Worm (Caenorhabditis elegans) whole organism, L4/young adult: Measurements from ENCODE around the gene F52H2.1.

ENCODE experiments used
- W03F9.2 ChIP-seq: fragments of 150-350 bp; optimal IDR thresholded peaks from 2 replicates; lab custom pipeline; 2014; ENCODE audit warnings: missing biosample characterization, missing genetic modification characterization
- dao-5 ChIP-seq: sonication (generic microtip); optimal IDR thresholded peaks from 2 replicates; lab custom pipeline; 2016; ENCODE audit warnings: missing genotype, missing genetic modification characterization, moderate library complexity, missing compliant biosample characterization
- him-1 ChIP-seq: sonication (generic microtip); optimal IDR thresholded peaks from 2 replicates; lab custom pipeline; 2016; ENCODE audit warnings: missing genotype, missing genetic modification reagents, missing genetic modification characterization, missing compliant biosample characterization

Gene F52H2.1

ce11 chrX:2607522-2608278 is 34.8 kb downstream of the F52H2.1 start, which contains the start of gene T03G6.1:
T03G6.1 (plus strand) TSS chrX:2608228.
- TF ChIP-seq dao-5 (tag; lab: Kevin White, UChicago) (no peak), W03F9.2 (no peak), him-1 (tag; lab: Kevin White, UChicago) (no peak)

- peak; percentile 45 for TF ChIP-seq W03F9.2
- peak; percentile 84 for TF ChIP-seq dao-5 (tag; lab: Kevin White, UChicago)
- peak; percentile 56 for TF ChIP-seq him-1 (tag; lab: Kevin White, UChicago)
These were observed 40.2 kb downstream of the F52H2.1 start for ce11 chrX:2613077-2613476.

ce11 chrX:2614158-2614557 is 41.3 kb downstream of the F52H2.1 start:
- TF ChIP-seq W03F9.2 (no peak), him-1 (tag; lab: Kevin White, UChicago) (no peak), dao-5 (tag; lab: Kevin White, UChicago) (no peak)

ce11 chrX:2615626-2616025 is 42.7 kb downstream of the F52H2.1 start, which contains the start of gene T03G6.3:
T03G6.3 (minus strand) TSS chrX:2615726.
- TF ChIP-seq W03F9.2, result no peak
- TF ChIP-seq dao-5 (tag; lab: Kevin White, UChicago), result no peak
- no peak for TF ChIP-seq him-1 (tag; lab: Kevin White, UChicago)

ce11 chrX:2620280-2620679 is 47.4 kb downstream of the F52H2.1 start:
- no peak for TF ChIP-seq W03F9.2
- TF ChIP-seq him-1 (tag; lab: Kevin White, UChicago), result no peak
- TF ChIP-seq dao-5 (tag; lab: Kevin White, UChicago), result no peak

- no peak for TF ChIP-seq him-1 (tag; lab: Kevin White, UChicago)
- TF ChIP-seq dao-5 (tag; lab: Kevin White, UChicago), result no peak
- TF ChIP-seq W03F9.2, result no peak
These were observed 53.3 kb downstream of the F52H2.1 start for ce11 chrX:2626153-2626552.
